Worm (Caenorhabditis elegans) whole organism, L2 larva: ENCODE results near the gene tsp-1.

Experiments used
- R02D3.7 ChIP-seq: fragments of 150-350 bp; optimal IDR thresholded peaks from 2 replicates; lab custom pipeline; 2014; ENCODE audit warnings: missing biosample characterization, missing genetic modification characterization
- alr-1 ChIP-seq: fragments of 150-350 bp; optimal IDR thresholded peaks from 2 replicates; lab custom pipeline; 2014; ENCODE audit warnings: missing biosample characterization, missing genetic modification characterization
- aly-2 ChIP-seq: fragments of 150-350 bp; optimal IDR thresholded peaks from 2 replicates; lab custom pipeline; 2014; ENCODE audit warnings: missing biosample characterization, missing genetic modification characterization
- elt-3 ChIP-seq: sonication (generic microtip); optimal IDR thresholded peaks from 2 replicates; lab custom pipeline; 2017; ENCODE audit warnings: missing biosample characterization, missing genetic modification characterization
- lin-39 ChIP-seq: fragments of 150-350 bp; optimal IDR thresholded peaks from 2 replicates; lab custom pipeline; 2014; ENCODE audit warnings: missing biosample characterization, missing genetic modification reagents, missing genetic modification characterization
- nhr-11 ChIP-seq: fragments of 150-350 bp; optimal IDR thresholded peaks from 2 replicates; lab custom pipeline; 2014; ENCODE audit warnings: missing biosample characterization, missing genetic modification characterization
- zag-1 ChIP-seq: fragments of 150-350 bp; optimal IDR thresholded peaks from 2 replicates; lab custom pipeline; 2014; ENCODE audit warnings: missing biosample characterization, missing genetic modification characterization
- ztf-11 ChIP-seq: sonication (generic microtip); optimal IDR thresholded peaks from 2 replicates; lab custom pipeline; 2017; ENCODE audit warnings: missing biosample characterization, missing genetic modification characterization

DNA sequence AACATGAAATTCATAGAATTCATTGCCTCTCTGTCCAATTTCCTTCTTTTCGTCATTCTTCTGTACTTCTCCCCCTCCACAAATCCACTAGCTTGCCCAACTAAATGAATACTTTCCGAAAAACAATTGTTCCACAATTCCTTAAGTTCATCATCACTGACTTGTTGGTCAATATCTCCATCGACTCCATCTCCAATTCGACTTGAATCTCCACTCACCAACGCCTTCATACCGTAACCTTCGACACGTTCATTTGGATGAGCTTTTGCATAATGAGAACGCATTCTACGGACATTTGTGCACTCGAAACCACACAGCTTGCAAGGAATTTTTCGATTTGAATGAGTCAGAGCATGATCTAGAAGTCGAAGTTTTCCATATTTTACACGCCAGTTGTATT lies 1.7 kb upstream of the tsp-1 start:
- TF ChIP-seq zag-1 (tag; lab: Kevin White, UChicago) (no peak), alr-1 (tag; lab: Kevin White, UChicago) (no peak), nhr-11 (tag; lab: Kevin White, UChicago) (no peak), aly-2 (tag; lab: Kevin White, UChicago) (no peak), lin-39 (tag; lab: Kevin White, UChicago) (no peak), R02D3.7 (tag; lab: Kevin White, UChicago) (no peak), ztf-11 (tag; lab: Kevin White, UChicago) (no peak), elt-3 (tag; lab: Kevin White, UChicago) (no peak)
